Worm (Caenorhabditis elegans): ENCODE results near the gene cpsf-3.

The cpsf-3 gene

ce11 chrIV:13319886-13320650 is 37.4 kb upstream of the cpsf-3 start:
- TF ChIP-seq eor-1 (tag; optimal IDR thresholded peaks at IDR 0.05) = no peak
- TF ChIP-seq ceh-28 (tag; optimal IDR thresholded peaks at IDR 0.05) = peak; percentile 91

DNA sequence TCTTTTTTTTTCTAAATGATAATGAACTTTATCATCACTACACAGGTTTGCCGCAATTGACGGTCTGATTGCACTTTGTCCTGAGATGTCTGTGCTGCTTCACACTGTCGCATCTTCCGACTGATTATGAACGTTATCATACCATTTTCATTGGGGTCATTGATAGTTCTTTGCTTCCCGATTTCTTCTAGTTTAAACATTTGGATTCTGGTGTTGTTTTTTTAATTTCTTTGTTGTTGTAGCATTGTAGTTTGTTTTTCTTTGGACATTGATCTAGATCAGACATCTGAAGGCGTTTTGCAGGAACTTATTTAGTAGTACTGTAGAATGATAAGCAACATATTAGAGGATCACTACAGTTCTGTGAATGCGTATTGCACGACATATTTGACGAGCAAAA is 36.1 kb upstream of the cpsf-3 start:
- TF ChIP-seq nhr-77 (tag; optimal IDR thresholded peaks at IDR 0.05) = no peak
- TF ChIP-seq nhr-67 (tag; optimal IDR thresholded peaks at IDR 0.05) = no peak
- TF ChIP-seq nhr-28 (tag; optimal IDR thresholded peaks at IDR 0.05) = no peak
- TF ChIP-seq ztf-11 (tag; optimal IDR thresholded peaks at IDR 0.05) = no peak
- TF ChIP-seq ceh-16 (tag; optimal IDR thresholded peaks at IDR 0.05) = no peak
- TF ChIP-seq skn-1 (tag; optimal IDR thresholded peaks at IDR 0.05) = peak; percentile 33
- no peak for TF ChIP-seq ama-1 (optimal IDR thresholded peaks at IDR 0.05)
- TF ChIP-seq ceh-28 (tag; optimal IDR thresholded peaks at IDR 0.05) = peak; percentile 61
- peak; percentile 98 for TF ChIP-seq pqm-1 (tag; optimal IDR thresholded peaks at IDR 0.05)
- TF ChIP-seq nhr-43 (tag; optimal IDR thresholded peaks at IDR 0.05; ENCODE audit: poor library complexity, severe bottlenecking) = peak; percentile 83
- no peak for TF ChIP-seq ceh-9 (tag; optimal IDR thresholded peaks at IDR 0.05)
- no peak for TF ChIP-seq mdl-1 (tag; optimal IDR thresholded peaks at IDR 0.05)
- peak; percentile 57 for TF ChIP-seq fos-1 (tag; optimal IDR thresholded peaks at IDR 0.05)
- no peak for TF ChIP-seq ZK546.5 (tag; optimal IDR thresholded peaks at IDR 0.05)
- TF ChIP-seq elt-3 (tag; optimal IDR thresholded peaks at IDR 0.05) = peak; percentile 36 to 77 (median 50)
- no peak for TF ChIP-seq nhr-237 (tag; optimal IDR thresholded peaks at IDR 0.05)
- TF ChIP-seq jun-1 (tag; optimal IDR thresholded peaks at IDR 0.05) = peak; percentile 71
- TF ChIP-seq elt-1 (tag; optimal IDR thresholded peaks at IDR 0.05) = no peak
- TF ChIP-seq sea-2 (GFP tag; optimal IDR thresholded peaks at IDR 0.05) = no peak
- no peak for TF ChIP-seq nhr-12 (tag; optimal IDR thresholded peaks at IDR 0.05)
- no peak for TF ChIP-seq hmg-11 (tag; optimal IDR thresholded peaks at IDR 0.05)
- TF ChIP-seq tbx-2 (tag; optimal IDR thresholded peaks at IDR 0.05) = no peak
- no peak for TF ChIP-seq aly-2 (tag; optimal IDR thresholded peaks at IDR 0.05)
- peak; percentile 86 for TF ChIP-seq nhr-76 (tag; optimal IDR thresholded peaks at IDR 0.05)
- TF ChIP-seq R02D3.7 (tag; optimal IDR thresholded peaks at IDR 0.05) = peak; percentile 20
- peak; percentile 98 for TF ChIP-seq elt-2 (tag; optimal IDR thresholded peaks at IDR 0.05)
- TF ChIP-seq lin-39 (tag; optimal IDR thresholded peaks at IDR 0.05) = no peak
- TF ChIP-seq daf-12 (tag; optimal IDR thresholded peaks at IDR 0.05) = no peak
- peak; percentile 72 for TF ChIP-seq nhr-23 (tag; optimal IDR thresholded peaks at IDR 0.05)
- TF ChIP-seq lsy-12 (tag; optimal IDR thresholded peaks at IDR 0.05) = peak; percentile 27
- no peak for TF ChIP-seq egl-5 (tag; optimal IDR thresholded peaks at IDR 0.05)
- TF ChIP-seq ztf-4 (tag; optimal IDR thresholded peaks at IDR 0.05) = no peak
- peak; percentile 20 for TF ChIP-seq nhr-25 (tag; optimal IDR thresholded peaks at IDR 0.05)
- no peak for TF ChIP-seq fkh-10 (GFP tag; optimal IDR thresholded peaks at IDR 0.05)
- TF ChIP-seq pha-4 (tag; optimal IDR thresholded peaks at IDR 0.05) = peak; percentile 68
- TF ChIP-seq ceh-82 (tag; optimal IDR thresholded peaks at IDR 0.05) = no peak
- TF ChIP-seq egl-27 (tag; optimal IDR thresholded peaks at IDR 0.05) = no peak
- peak; percentile 14 for TF ChIP-seq nfya-1 (tag; optimal IDR thresholded peaks at IDR 0.05; ENCODE audit: insufficient read depth)
- TF ChIP-seq fkh-2 (tag; optimal IDR thresholded peaks at IDR 0.05) = no peak
- no peak for TF ChIP-seq eor-1 (tag; optimal IDR thresholded peaks at IDR 0.05)
- no peak for TF ChIP-seq unc-62 (GFP tag; optimal IDR thresholded peaks at IDR 0.05)
- no peak for TF ChIP-seq lin-15B (tag; optimal IDR thresholded peaks at IDR 0.05)
- peak; percentile 13 for TF ChIP-seq nhr-11 (tag; optimal IDR thresholded peaks at IDR 0.05)
- no peak for TF ChIP-seq zag-1 (tag; optimal IDR thresholded peaks at IDR 0.05)
- no peak for TF ChIP-seq mml-1 (tag; optimal IDR thresholded peaks at IDR 0.05)
- TF ChIP-seq snpc-4 (tag; optimal IDR thresholded peaks at IDR 0.05) = no peak
- TF ChIP-seq unc-39 (tag; optimal IDR thresholded peaks at IDR 0.05) = no peak

All from whole organism, L3 larva.